Worm (Caenorhabditis elegans): Measurements from ENCODE around the gene mrp-2.

ce11 chrX:617730-618129 lies 45.2 kb upstream of the mrp-2 start:
- no peak for TF ChIP-seq mdl-1 (tag; optimal IDR thresholded peaks at IDR 0.05)
- TF ChIP-seq unc-62 (GFP tag; optimal IDR thresholded peaks at IDR 0.05): no peak
- TF ChIP-seq snpc-4 (tag; optimal IDR thresholded peaks at IDR 0.05): no peak
- TF ChIP-seq ztf-4 (tag; optimal IDR thresholded peaks at IDR 0.05): no peak
- no peak for TF ChIP-seq fos-1 (tag; optimal IDR thresholded peaks at IDR 0.05)
- TF ChIP-seq unc-39 (tag; optimal IDR thresholded peaks at IDR 0.05): no peak
- no peak for TF ChIP-seq nhr-237 (tag; optimal IDR thresholded peaks at IDR 0.05)
- TF ChIP-seq nhr-11 (tag; optimal IDR thresholded peaks at IDR 0.05): no peak
